Worm (Caenorhabditis elegans): ENCODE data around the gene F54D5.17.

DNA sequence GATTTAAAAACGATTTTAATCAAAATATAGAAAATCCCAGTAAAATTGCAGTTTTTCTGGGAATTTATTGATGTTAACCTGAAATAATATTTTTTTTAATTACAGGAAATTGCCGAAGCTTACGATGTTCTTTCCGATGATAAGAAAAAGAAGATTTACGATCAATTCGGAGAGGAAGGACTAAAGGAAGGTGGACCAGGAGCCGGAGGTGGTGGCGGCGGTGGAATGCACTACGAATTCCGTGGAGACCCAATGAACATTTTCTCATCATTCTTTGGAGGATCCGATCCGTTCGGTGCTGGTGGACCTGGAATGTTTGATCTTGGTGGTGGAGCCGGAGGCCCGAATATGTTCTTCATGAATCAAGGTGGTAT lies 10.5 kb upstream of the F54D5.17 start:
- TF ChIP-seq pqm-1 (tag; optimal IDR thresholded peaks at IDR 0.05) (no peak), dpl-1 (GFP tag; optimal IDR thresholded peaks at IDR 0.05) (no peak), ZK337.2 (GFP tag; IDR thresholded peaks at IDR 0.05) (no peak), nhr-237 (tag; optimal IDR thresholded peaks at IDR 0.05) (no peak), nhr-25 (tag; optimal IDR thresholded peaks at IDR 0.05; ENCODE audit: borderline replicate concordance, insufficient read depth) (no peak), lin-15B (tag; optimal IDR thresholded peaks at IDR 0.05) (no peak), madf-5 (GFP tag; IDR thresholded peaks at IDR 0.05) (no peak), zip-2 (tag; optimal IDR thresholded peaks at IDR 0.05) (no peak), lsy-2 (tag; optimal IDR thresholded peaks at IDR 0.05) (no peak), ama-1 (optimal IDR thresholded peaks at IDR 0.05) (no peak), daf-16 (GFP tag; optimal IDR thresholded peaks at IDR 0.05) (no peak), daf-16 (tag; optimal IDR thresholded peaks at IDR 0.05) (no peak), nhr-11 (tag; optimal IDR thresholded peaks at IDR 0.05) (no peak), ces-1 (GFP tag; optimal IDR thresholded peaks at IDR 0.05) (no peak), fkh-10 (GFP tag; optimal IDR thresholded peaks at IDR 0.05) (no peak)

All from whole organism, L4 larva.